Worm (Caenorhabditis elegans) whole organism, L4 larva: ENCODE measurements around the gene lgmn-1.

Experiments used
- ZK546.5 ChIP-seq, 2 experiments: sonication (generic microtip); optimal IDR thresholded peaks; 2 replicates each; lab custom pipeline; 2017; ENCODE audit warnings: missing biosample characterization in 2 of 2, missing genetic modification characterization in 2 of 2
- egl-27 ChIP-seq: sonication (generic microtip); optimal IDR thresholded peaks from 3 replicates; lab custom pipeline; 2017; ENCODE audit warnings: missing biosample characterization, missing genetic modification reagents, missing genetic modification characterization
- fkh-10 ChIP-seq: fragments of 150-350 bp; optimal IDR thresholded peaks from 2 replicates; lab custom pipeline; 2014; ENCODE audit warnings: missing biosample characterization, missing genetic modification reagents, missing genetic modification characterization
- lin-15B ChIP-seq: fragments of 150-350 bp; sonication (generic microtip); optimal IDR thresholded peaks from 3 replicates; lab custom pipeline; 2014; ENCODE audit warnings: missing biosample characterization, missing genetic modification characterization
- madf-5 ChIP-seq, 2 experiments: fragments of 200-800 bp; sonication (Bioruptor generic); IDR thresholded peaks; 2 replicates each; pipeline ENCODE4 v1.3.6; 2022; ENCODE audit warnings: missing compliant biosample characterization in 2 of 2, missing genetic modification characterization in 2 of 2
- nhr-10 ChIP-seq: fragments of 150-350 bp; optimal IDR thresholded peaks from 2 replicates; lab custom pipeline; 2014; ENCODE audit warnings: missing biosample characterization, missing genetic modification characterization
- nhr-25 ChIP-seq: sonication (generic microtip); optimal IDR thresholded peaks from 2 replicates; lab custom pipeline; 2017; ENCODE audit warnings: missing genetic modification characterization, mild to moderate bottlenecking, missing compliant biosample characterization, antibody characterized with exemption, moderate library complexity, borderline replicate concordance; ENCODE audit not compliant: insufficient read depth
- pha-4 ChIP-seq, 2 experiments: fragments of 150-350 bp in 1 of 2; fragments of 200-800 bp in 1 of 2; sonication (Bioruptor generic) in 1 of 2; IDR thresholded peaks in 1 of 2; optimal IDR thresholded peaks in 1 of 2; 2 replicates each; pipeline versions ENCODE4 v1.3.6 to Lab custom; 2014 to 2022; ENCODE audit warnings: missing genetic modification characterization in 2 of 2, missing genetic modification reagents in 2 of 2, missing biosample characterization in 1 of 2, missing compliant biosample characterization in 1 of 2
- sdz-12 ChIP-seq: fragments of 200-800 bp; sonication (Bioruptor generic); optimal IDR thresholded peaks from 2 replicates; lab custom pipeline; 2018; ENCODE audit warnings: mild to moderate bottlenecking, missing genetic modification characterization, missing compliant biosample characterization
- spr-3 ChIP-seq: fragments of 200-800 bp; sonication (Bioruptor generic); optimal IDR thresholded peaks from 2 replicates; lab custom pipeline; 2018; ENCODE audit warnings: mild to moderate bottlenecking, missing genetic modification characterization, missing compliant biosample characterization
- unc-39 ChIP-seq: sonication (generic microtip); optimal IDR thresholded peaks from 2 replicates; lab custom pipeline; 2017; ENCODE audit warnings: missing biosample characterization, missing genetic modification characterization
- zag-1 ChIP-seq: fragments of 150-350 bp; optimal IDR thresholded peaks from 2 replicates; lab custom pipeline; 2014; ENCODE audit warnings: missing biosample characterization, missing genetic modification characterization
- zfp-3 ChIP-seq: fragments of 200-800 bp; sonication (Bioruptor generic); conservative IDR thresholded peaks from 2 replicates; pipeline ENCODE4 v1.3.6; 2022; ENCODE audit warnings: missing genetic modification reagents, missing genetic modification characterization, missing compliant biosample characterization

DNA sequence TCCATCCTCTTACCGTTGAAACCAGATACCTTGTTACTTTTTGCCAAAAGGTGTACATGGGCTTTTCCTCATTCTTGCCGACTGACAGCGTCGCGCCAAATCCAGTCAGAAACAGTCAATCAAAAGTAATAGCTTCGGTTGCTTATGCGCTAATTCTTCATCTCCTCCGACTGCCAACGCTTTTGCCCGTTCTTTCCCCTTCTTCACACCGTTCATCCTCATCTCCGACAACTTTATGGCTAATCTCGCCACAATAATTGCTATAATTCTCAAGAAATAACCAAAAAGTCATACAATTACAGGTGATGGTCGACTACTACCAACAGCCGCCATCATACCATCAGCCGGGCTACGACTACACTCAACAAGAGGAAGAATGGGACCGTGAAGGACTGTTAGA, 34.7 kb upstream of the lgmn-1 start, which contains the start of gene atn-1:
- no peak for TF ChIP-seq ZK546.5 (tag; optimal IDR thresholded peaks at IDR 0.05; lab: Kevin White, UChicago)
- no peak for TF ChIP-seq pha-4 (GFP tag; IDR thresholded peaks at IDR 0.05; lab: Robert Waterston, UW)
- no peak for TF ChIP-seq pha-4 (tag; optimal IDR thresholded peaks at IDR 0.05; lab: Kevin White, UChicago)
- no peak for TF ChIP-seq nhr-25
- no peak for TF ChIP-seq unc-39
- no peak for TF ChIP-seq madf-5 (GFP tag; IDR thresholded peaks at IDR 0.05; lab: Robert Waterston, UW)
- TF ChIP-seq lin-15B (tag; lab: Kevin White, UChicago): no peak
- TF ChIP-seq fkh-10 (GFP tag; lab: Kevin White, UChicago): no peak
- TF ChIP-seq sdz-12 (GFP tag; lab: Kevin White, UChicago): no peak
- TF ChIP-seq nhr-10: no peak
- no peak for TF ChIP-seq zfp-3 (GFP tag; lab: Robert Waterston, UW)
- no peak for TF ChIP-seq spr-3
- TF ChIP-seq egl-27: no peak
- no peak for TF ChIP-seq zag-1 (tag; lab: Kevin White, UChicago)
